Worm (Caenorhabditis elegans) whole organism, dauer: ENCODE measurements around the gene C14F11.4.

Experiments
- unc-62 ChIP-seq: sonication (generic microtip); optimal IDR thresholded peaks from 2 replicates; lab custom pipeline; 2017; ENCODE audit warnings: missing biosample characterization, missing genetic modification reagents, missing genetic modification characterization

C14F11.4 gene

ce11 chrX:6194191-6194724 is 38.6 kb downstream of the C14F11.4 start, which contains the start of gene ceh-54:
Gene ceh-54, minus strand, starts transcription at chrX:6194241.
- no peak for TF ChIP-seq unc-62 (GFP tag; lab: Kevin White, UChicago)

DNA sequence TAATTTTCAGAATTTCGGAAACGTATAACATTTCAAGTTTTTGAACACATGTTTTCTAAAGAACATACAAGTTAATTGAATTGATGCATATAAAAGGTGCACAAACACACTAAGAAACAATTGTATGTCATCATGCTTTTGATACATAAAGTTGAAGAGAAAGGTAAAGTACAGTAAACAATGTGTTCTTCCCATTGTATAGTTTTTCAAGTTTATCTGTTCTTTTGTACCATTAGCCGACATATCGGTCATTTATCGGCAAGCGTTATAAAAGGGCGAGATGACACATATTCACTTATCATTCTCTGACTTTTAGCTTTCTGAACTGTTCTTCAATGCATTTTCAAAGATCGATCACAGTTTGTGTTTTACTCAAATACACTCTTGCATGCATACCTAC is 42.9 kb downstream of the C14F11.4 start, which contains the start of gene T13C5.9:
TSS of gene T13C5.9 (plus strand) at position 301 of the 400 bp plus-strand sequence.
- no peak for TF ChIP-seq unc-62 (GFP tag; lab: Kevin White, UChicago)

DNA sequence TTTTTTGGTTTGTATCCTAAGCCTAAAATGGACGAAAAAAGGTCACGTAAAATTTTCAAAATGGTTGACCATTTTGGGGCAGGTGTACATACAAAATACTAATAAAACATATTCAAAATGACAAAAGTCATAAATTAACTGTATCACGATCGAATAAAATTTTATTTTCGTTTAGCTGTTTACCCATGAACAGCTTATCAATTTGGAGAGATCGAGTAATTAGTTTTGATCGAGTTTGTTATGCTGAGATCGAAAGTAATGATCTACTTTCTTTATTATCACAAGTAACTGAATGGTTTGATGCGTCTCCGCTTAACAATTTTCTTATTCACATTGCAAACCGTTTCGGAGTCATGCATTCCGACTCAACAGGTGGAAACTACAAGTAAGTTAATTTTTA is 45.0 kb downstream of the C14F11.4 start, which contains the start of gene T13C5.10:
TSS of gene T13C5.10 (plus strand) at position 301 of the 400 bp plus-strand sequence.
- no peak for TF ChIP-seq unc-62 (GFP tag; lab: Kevin White, UChicago)

- no peak for TF ChIP-seq unc-62 (GFP tag; lab: Kevin White, UChicago)
Observed at ce11 chrX:6184709-6185108, 48.1 kb downstream of the C14F11.4 start, which contains the start of gene T13C5.2. Gene T13C5.2, plus strand, starts transcription at chrX:6185009.
